Worm (Caenorhabditis elegans): ENCODE measurements around the gene gba-3.

DNA sequence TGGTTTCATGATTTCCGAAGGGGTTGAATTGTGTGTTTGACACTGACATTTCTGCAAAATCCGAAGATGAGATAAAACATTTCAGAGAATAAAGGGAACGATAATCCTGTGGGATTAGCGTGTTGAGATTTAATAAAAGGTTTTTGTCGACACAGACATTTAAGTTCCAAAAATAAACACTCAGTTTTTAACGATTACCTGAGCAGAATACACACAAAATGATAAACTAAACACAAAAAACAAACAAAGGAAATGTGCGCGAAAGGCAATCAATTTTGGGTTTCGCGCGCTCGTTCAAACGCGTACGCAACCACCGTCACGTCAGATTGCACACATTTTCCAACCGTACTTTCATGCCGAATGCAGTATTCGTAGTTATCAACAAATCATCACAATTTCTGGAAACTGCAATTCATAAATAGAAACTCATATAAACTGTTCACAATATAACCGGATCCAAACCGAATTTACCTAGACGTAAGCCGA lies 11.9 kb upstream of the gba-3 start, which contains the start of gene rif-1.1:
- TF ChIP-seq ztf-23 (GFP tag; IDR thresholded peaks at IDR 0.05) (no peak), cog-1 (tag; optimal IDR thresholded peaks at IDR 0.05) (no peak), T22C8.4 (GFP tag; IDR thresholded peaks at IDR 0.05) (no peak), med-1 (GFP tag; optimal IDR thresholded peaks at IDR 0.05; ENCODE audit: insufficient read depth) (no peak)

All from whole organism, midembryonic.